Worm (Caenorhabditis elegans) whole organism, mixed stage, embryonic: ENCODE results near the gene osta-3.

Source experiments
- elt-3 ChIP-seq: fragments of 150-350 bp; optimal IDR thresholded peaks from 2 replicates; lab custom pipeline; 2014; ENCODE audit warnings: missing biosample characterization, missing genetic modification characterization
- mab-5 ChIP-seq: fragments of 150-350 bp; optimal IDR thresholded peaks from 2 replicates; lab custom pipeline; 2014; ENCODE audit warnings: missing biosample characterization, missing genetic modification characterization
- nhr-28 ChIP-seq: fragments of 150-350 bp; optimal IDR thresholded peaks from 2 replicates; lab custom pipeline; 2014; ENCODE audit warnings: missing biosample characterization, missing genetic modification characterization
- unc-39 ChIP-seq: fragments of 150-350 bp; optimal IDR thresholded peaks from 2 replicates; lab custom pipeline; 2014; ENCODE audit warnings: missing biosample characterization, missing genetic modification characterization

ce11 chrII:14772956-14773788, 39.2 kb upstream of the osta-3 start, which contains the start of gene Y54E2A.7:
- TF ChIP-seq unc-39 (tag; lab: Kevin White, UChicago) (no peak), mab-5 (tag; lab: Kevin White, UChicago) (no peak), nhr-28 (tag; lab: Kevin White, UChicago) (no peak), elt-3 (tag; lab: Kevin White, UChicago) (no peak)
